Fruit fly (Drosophila melanogaster) whole organism, embryonic: ENCODE data around the gene CecB.

Source experiments
- Ada2b ChIP-seq: fragments of 200-800 bp; sonication (Bioruptor generic); IDR thresholded peaks from 2 replicates; pipeline ENCODE4 v1.3.6; 2022; ENCODE audit warnings: missing biosample characterization, missing genetic modification characterization
- Bgb ChIP-seq: fragments of 200-800 bp; sonication (Bioruptor generic); IDR thresholded peaks from 2 replicates; pipeline ENCODE4 v1.3.6; 2022; ENCODE audit warnings: missing biosample characterization, missing genetic modification characterization; ENCODE audit not compliant: partially characterized antibody
- CG10274 ChIP-seq: fragments of 200-800 bp; sonication (Bioruptor generic); optimal IDR thresholded peaks from 3 replicates; lab custom pipeline; 2017; ENCODE audit warnings: missing biosample characterization, mild to moderate bottlenecking, missing genetic modification characterization
- CG11247 ChIP-seq: fragments of 200-800 bp; sonication (Bioruptor generic); IDR thresholded peaks from 2 replicates; pipeline ENCODE4 v1.3.6; 2022; ENCODE audit warnings: missing biosample characterization, missing genetic modification characterization
- CG12299 ChIP-seq: fragments of 200-800 bp; sonication (Bioruptor generic); optimal IDR thresholded peaks from 2 replicates; lab custom pipeline; 2018; ENCODE audit warnings: missing biosample characterization, mild to moderate bottlenecking, missing genetic modification characterization
- CG12391 ChIP-seq: fragments of 200-800 bp; sonication (Bioruptor generic); optimal IDR thresholded peaks from 3 replicates; lab custom pipeline; 2018; ENCODE audit warnings: missing biosample characterization, mild to moderate bottlenecking, missing genetic modification characterization, moderate library complexity
- CG14441 ChIP-seq: fragments of 200-800 bp; sonication (Bioruptor generic); IDR thresholded peaks from 2 replicates; pipeline ENCODE4 v1.3.6; 2022; ENCODE audit warnings: missing biosample characterization, missing genetic modification characterization
- CG1603 ChIP-seq: fragments of 200-800 bp; sonication (Bioruptor generic); optimal IDR thresholded peaks from 2 replicates; lab custom pipeline; 2019; ENCODE audit warnings: missing biosample characterization, mild to moderate bottlenecking, missing genetic modification characterization, moderate library complexity
- CG16815 ChIP-seq: fragments of 200-800 bp; sonication (Bioruptor generic); optimal IDR thresholded peaks from 3 replicates; lab custom pipeline; 2017; ENCODE audit warnings: missing biosample characterization, mild to moderate bottlenecking, missing genetic modification characterization
- CG1792 ChIP-seq: fragments of 200-800 bp; sonication (Bioruptor generic); optimal IDR thresholded peaks from 2 replicates; lab custom pipeline; 2016; ENCODE audit warnings: missing biosample characterization, missing genetic modification characterization
- CG18476 ChIP-seq: fragments of 200-800 bp; sonication (Bioruptor generic); optimal IDR thresholded peaks from 2 replicates; lab custom pipeline; 2016; ENCODE audit warnings: missing biosample characterization, mild to moderate bottlenecking, missing genetic modification characterization
- CG18764 ChIP-seq: fragments of 200-800 bp; sonication (Bioruptor generic); optimal IDR thresholded peaks from 3 replicates; lab custom pipeline; 2016; ENCODE audit warnings: missing biosample characterization, missing genetic modification characterization
- CG2120 ChIP-seq: fragments of 200-800 bp; sonication (Bioruptor generic); optimal IDR thresholded peaks from 3 replicates; lab custom pipeline; 2016; ENCODE audit warnings: missing biosample characterization, missing genetic modification characterization
- CG3281 ChIP-seq: fragments of 200-800 bp; sonication (Bioruptor generic); optimal IDR thresholded peaks from 3 replicates; lab custom pipeline; 2017; ENCODE audit warnings: missing biosample characterization, mild to moderate bottlenecking, missing genetic modification characterization
- CG4360 ChIP-seq: fragments of 200-800 bp; sonication (Bioruptor generic); IDR thresholded peaks from 2 replicates; pipeline ENCODE4 v1.3.6; 2022; ENCODE audit warnings: missing biosample characterization, missing genetic modification characterization
- CG6689 ChIP-seq: fragments of 200-800 bp; sonication (Bioruptor generic); IDR thresholded peaks from 2 replicates; pipeline ENCODE4 v1.3.6; 2022; ENCODE audit warnings: missing biosample characterization, missing genetic modification characterization
- CG6813 ChIP-seq: fragments of 200-800 bp; sonication (Bioruptor generic); optimal IDR thresholded peaks from 2 replicates; lab custom pipeline; 2017; ENCODE audit warnings: missing biosample characterization, missing genetic modification characterization, mild to moderate bottlenecking, moderate library complexity, missing genetic modification reagents
- CG8388 ChIP-seq: fragments of 200-800 bp; sonication (Bioruptor generic); optimal IDR thresholded peaks from 2 replicates; lab custom pipeline; 2019; ENCODE audit warnings: missing biosample characterization, mild to moderate bottlenecking, missing genetic modification characterization, moderate library complexity
- CG8478 ChIP-seq: fragments of >200 bp; optimal IDR thresholded peaks from 2 replicates; lab custom pipeline; 2018
- CG9215 ChIP-seq: fragments of 200-800 bp; sonication (Bioruptor generic); IDR thresholded peaks from 2 replicates; pipeline ENCODE4 v1.3.6; 2022; ENCODE audit warnings: missing biosample characterization, missing genetic modification characterization
- CkIIα-i1 ChIP-seq: fragments of 200-800 bp; sonication (Bioruptor generic); IDR thresholded peaks from 2 replicates; pipeline ENCODE4 v1.3.6; 2022; ENCODE audit warnings: missing biosample characterization, missing genetic modification characterization
- D19A ChIP-seq: fragments of 200-800 bp; optimal IDR thresholded peaks from 3 replicates; lab custom pipeline; 2019; ENCODE audit warnings: missing biosample characterization, mild to moderate bottlenecking, missing genetic modification characterization, moderate library complexity
- Dip3 ChIP-seq: fragments of 200-800 bp; sonication (Bioruptor generic); optimal IDR thresholded peaks from 3 replicates; lab custom pipeline; 2016; ENCODE audit warnings: missing biosample characterization, missing genetic modification characterization
- Dll ChIP-seq: fragments of 200-800 bp; sonication (Bioruptor generic); IDR thresholded peaks from 4 replicates; pipeline ENCODE4 v1.3.6; 2022; ENCODE audit warnings: missing biosample characterization, missing genetic modification characterization; ENCODE audit not compliant: partially characterized antibody
- Eip74EF ChIP-seq, 2 experiments: fragments of 200-800 bp in 1 of 2; fragments of >200 bp in 1 of 2; sonication (Bioruptor generic) in 1 of 2; optimal IDR thresholded peaks; 2 replicates each; lab custom pipeline; 2017 to 2019; ENCODE audit warnings: missing biosample characterization in 2 of 2, missing genetic modification characterization in 2 of 2, mild to moderate bottlenecking in 1 of 2, moderate library complexity in 1 of 2
- Ets65A ChIP-seq: fragments of 200-800 bp; sonication (Bioruptor generic); peaks from one replicate; lab custom pipeline; 2016; ENCODE audit warnings: missing biosample characterization, missing genetic modification characterization
- Gug ChIP-seq: fragments of 200-800 bp; sonication (Bioruptor generic); IDR thresholded peaks from 4 replicates; pipeline ENCODE4 v1.3.6; 2022; ENCODE audit warnings: missing biosample characterization, missing genetic modification characterization
- HHEX ChIP-seq: fragments of 200-800 bp; sonication (Bioruptor generic); optimal IDR thresholded peaks from 3 replicates; lab custom pipeline; 2017; ENCODE audit warnings: missing biosample characterization, mild to moderate bottlenecking, missing genetic modification characterization, missing genetic modification reagents
- HLH3B ChIP-seq: fragments of 200-800 bp; sonication (Bioruptor generic); IDR thresholded peaks from 2 replicates; pipeline ENCODE4 v1.3.6; 2022; ENCODE audit warnings: missing biosample characterization, missing genetic modification characterization
- Jarid2 ChIP-seq: fragments of 200-800 bp; sonication (Bioruptor generic); optimal IDR thresholded peaks from 3 replicates; lab custom pipeline; 2017; ENCODE audit warnings: mild to moderate bottlenecking, missing biosample characterization, missing genetic modification reagents, missing genetic modification characterization
- Lim3 ChIP-seq: fragments of 200-800 bp; sonication (Bioruptor generic); IDR thresholded peaks from 2 replicates; pipeline ENCODE4 v1.3.6; 2022; ENCODE audit warnings: missing biosample characterization, missing genetic modification characterization
- MBD-R2 ChIP-seq: fragments of 200-800 bp; sonication (Bioruptor generic); IDR thresholded peaks from 2 replicates; pipeline ENCODE4 v1.3.6; 2022; ENCODE audit warnings: missing biosample characterization, missing genetic modification characterization
- Max ChIP-seq: fragments of 200-800 bp; sonication (Bioruptor generic); optimal IDR thresholded peaks from 2 replicates; lab custom pipeline; 2016; ENCODE audit warnings: missing biosample characterization, mild to moderate bottlenecking, missing genetic modification characterization
- Meics ChIP-seq: fragments of 200-800 bp; sonication (Bioruptor generic); optimal IDR thresholded peaks from 2 replicates; lab custom pipeline; 2017; ENCODE audit warnings: missing biosample characterization, mild to moderate bottlenecking, missing genetic modification characterization
- Nf-YB ChIP-seq: fragments of 200-800 bp; sonication (Bioruptor generic); optimal IDR thresholded peaks from 3 replicates; lab custom pipeline; 2019; ENCODE audit warnings: missing biosample characterization, mild to moderate bottlenecking, missing genetic modification characterization, moderate library complexity
- TFAM ChIP-seq: fragments of 200-800 bp; sonication (Bioruptor generic); optimal IDR thresholded peaks from 2 replicates; lab custom pipeline; 2017; ENCODE audit warnings: missing biosample characterization, missing genetic modification characterization, inconsistent platforms
- ara ChIP-seq: fragments of 200-800 bp; sonication (Bioruptor generic); IDR thresholded peaks from 2 replicates; pipeline ENCODE4 v1.3.6; 2022; ENCODE audit warnings: missing biosample characterization, missing genetic modification characterization
- bab2 ChIP-seq: fragments of 200-800 bp; sonication (Bioruptor generic); optimal IDR thresholded peaks from 2 replicates; lab custom pipeline; 2016; ENCODE audit warnings: missing biosample characterization, missing genetic modification characterization
- caup ChIP-seq: fragments of 200-800 bp; sonication (Bioruptor generic); optimal IDR thresholded peaks from 3 replicates; lab custom pipeline; 2017; ENCODE audit warnings: missing biosample characterization, mild to moderate bottlenecking, missing genetic modification characterization, moderate library complexity; ENCODE audit not compliant: severe bottlenecking
- chinmo ChIP-seq: fragments of 200-800 bp; sonication (Bioruptor generic); IDR thresholded peaks from 4 replicates; pipeline ENCODE4 v1.3.6; 2022; ENCODE audit warnings: missing biosample characterization, missing genetic modification characterization; ENCODE audit not compliant: partially characterized antibody
- dysf ChIP-seq: fragments of 200-800 bp; sonication (Bioruptor generic); IDR thresholded peaks from 3 replicates; pipeline ENCODE4 v1.3.6; 2022; ENCODE audit warnings: missing biosample characterization, missing genetic modification characterization
- esg ChIP-seq: fragments of 200-800 bp; sonication (Bioruptor generic); conservative IDR thresholded peaks from 2 replicates; pipeline ENCODE4 v1.3.6; 2022; ENCODE audit warnings: missing biosample characterization, missing genetic modification characterization
- eyg ChIP-seq: fragments of 200-800 bp; sonication (Bioruptor generic); optimal IDR thresholded peaks from 3 replicates; lab custom pipeline; 2016; ENCODE audit warnings: missing biosample characterization, missing genetic modification characterization
- grau ChIP-seq: fragments of 200-800 bp; optimal IDR thresholded peaks from 3 replicates; lab custom pipeline; 2019; ENCODE audit warnings: missing biosample characterization, mild to moderate bottlenecking, missing genetic modification characterization, moderate library complexity
- mld ChIP-seq: fragments of 200-800 bp; sonication (Bioruptor generic); IDR thresholded peaks from 3 replicates; pipeline ENCODE4 v1.3.6; 2022; ENCODE audit warnings: missing biosample characterization, missing genetic modification characterization; ENCODE audit not compliant: partially characterized antibody
- org-1 ChIP-seq: fragments of 200-800 bp; sonication (Bioruptor generic); optimal IDR thresholded peaks from 2 replicates; lab custom pipeline; 2017; ENCODE audit warnings: missing biosample characterization, missing genetic modification characterization
- pho ChIP-seq: fragments of 200-800 bp; sonication (Bioruptor generic); optimal IDR thresholded peaks from 2 replicates; lab custom pipeline; 2016; ENCODE audit warnings: missing biosample characterization, missing genetic modification characterization
- row ChIP-seq: fragments of 200-800 bp; sonication (Bioruptor generic); IDR thresholded peaks from 3 replicates; pipeline ENCODE4 v1.3.6; 2022; ENCODE audit warnings: missing biosample characterization, missing genetic modification characterization
- sens ChIP-seq: fragments of 200-800 bp; sonication (Bioruptor generic); peaks from one replicate; lab custom pipeline; 2016; ENCODE audit warnings: missing biosample characterization, missing genetic modification characterization
- sisA ChIP-seq: fragments of 200-800 bp; sonication (Bioruptor generic); IDR thresholded peaks from 2 replicates; pipeline ENCODE4 v1.3.6; 2022; ENCODE audit warnings: missing biosample characterization, missing genetic modification characterization
- tin ChIP-seq: fragments of 200-800 bp; sonication (Bioruptor generic); optimal IDR thresholded peaks from 3 replicates; lab custom pipeline; 2016; ENCODE audit warnings: missing biosample characterization, missing genetic modification characterization
- wdn ChIP-seq: fragments of 200-800 bp; sonication (Bioruptor generic); IDR thresholded peaks from 2 replicates; pipeline ENCODE4 v1.3.6; 2022; ENCODE audit warnings: missing biosample characterization, missing genetic modification characterization

The CecB gene

dm6 chr3R:30191462-30191874, 22.1 kb downstream of the CecB start (continued):
- TF ChIP-seq CkIIα-i1 (GFP tag; lab: Robert Waterston, UW) = no peak
- TF ChIP-seq CG4360 (GFP tag; lab: Robert Waterston, UW) = no peak
- no peak for TF ChIP-seq wdn (GFP tag; lab: Robert Waterston, UW)
- no peak for TF ChIP-seq CG6689 (GFP tag; lab: Robert Waterston, UW)
- peak; percentile 55 for TF ChIP-seq org-1 (GFP tag; lab: Kevin White, UChicago)
- no peak for TF ChIP-seq Gug (GFP tag; lab: Robert Waterston, UW)
- peak in 1 of 2 experiments; percentile 22 for TF ChIP-seq Eip74EF (GFP tag; optimal IDR thresholded peaks at IDR 0.05; lab: Kevin White, UChicago)
- TF ChIP-seq D19A (tag; lab: Kevin White, UChicago) = no peak
- TF ChIP-seq Meics (GFP tag; lab: Kevin White, UChicago) = no peak
- TF ChIP-seq pho = peak; percentile 43
- TF ChIP-seq MBD-R2 = no peak
- peak; percentile 48 for TF ChIP-seq CG2120 (GFP tag; lab: Kevin White, UChicago)
- TF ChIP-seq CG12299 (tag; lab: Kevin White, UChicago) = no peak
- TF ChIP-seq CG12391 = peak; percentile 39
- TF ChIP-seq HHEX (GFP tag; lab: Kevin White, UChicago) = no peak
- TF ChIP-seq TFAM = no peak
- TF ChIP-seq dysf (GFP tag; lab: Robert Waterston, UW) = peak; percentile 70
- no peak for TF ChIP-seq sisA (GFP tag; lab: Robert Waterston, UW)
- no peak for TF ChIP-seq Bgb (GFP tag; lab: Robert Waterston, UW)
- TF ChIP-seq chinmo = no peak
- no peak for TF ChIP-seq CG11247 (GFP tag; lab: Robert Waterston, UW)
- TF ChIP-seq grau (tag; lab: Kevin White, UChicago) = peak; percentile 53
- peak; percentile 31; the same call in 1 of the 2 replicates for TF ChIP-seq CG14441 (GFP tag; lab: Robert Waterston, UW)
- no peak for TF ChIP-seq ara (GFP tag; lab: Robert Waterston, UW)
- TF ChIP-seq CG8478 = no peak
- no peak for TF ChIP-seq mld
- peak; percentile 8 for TF ChIP-seq CG8388 (GFP tag; lab: Kevin White, UChicago)
- TF ChIP-seq Nf-YB (GFP tag; lab: Kevin White, UChicago) = no peak
- TF ChIP-seq caup = no peak
- no peak for TF ChIP-seq CG18764
- TF ChIP-seq esg (GFP tag; lab: Robert Waterston, UW) = 0 out of 2 replicates have a peak, but pooled peaks have one; percentile 5
- no peak for TF ChIP-seq CG1792
- TF ChIP-seq tin (GFP tag; lab: Kevin White, UChicago) = no peak
- TF ChIP-seq eyg (GFP tag; lab: Kevin White, UChicago) = peak; percentile 32
- peak; percentile 24 for TF ChIP-seq bab2
- TF ChIP-seq CG3281 = no peak
- TF ChIP-seq sens = peak; percentile 94
- TF ChIP-seq Jarid2 (GFP tag; lab: Kevin White, UChicago) = no peak
- no peak for TF ChIP-seq CG10274 (GFP tag; lab: Kevin White, UChicago)
- 0 out of 2 replicates have a peak, but pooled peaks have one; percentile 5 for TF ChIP-seq CG9215 (GFP tag; lab: Robert Waterston, UW)
- TF ChIP-seq CG6813 (GFP tag; lab: Kevin White, UChicago) = no peak
- peak; percentile 34 for TF ChIP-seq CG1603 (tag; lab: Kevin White, UChicago)
- no peak for TF ChIP-seq Max
- no peak for TF ChIP-seq CG18476
- peak; percentile 97 for TF ChIP-seq Ets65A
- TF ChIP-seq Dip3 (GFP tag; lab: Kevin White, UChicago) = peak; percentile 20
- TF ChIP-seq Lim3 = no peak
- peak; percentile 66 for TF ChIP-seq row (GFP tag; lab: Robert Waterston, UW)
- peak; percentile 30 for TF ChIP-seq CG16815
- no peak for TF ChIP-seq Ada2b (GFP tag; lab: Robert Waterston, UW)
- no peak for TF ChIP-seq HLH3B
- TF ChIP-seq Dll = no peak
